Worm (Caenorhabditis elegans) whole organism, dauer: ENCODE results near the gene Y76A2B.4.

ENCODE experiments used
- unc-62 ChIP-seq: sonication (generic microtip); optimal IDR thresholded peaks from 2 replicates; lab custom pipeline; 2017; ENCODE audit warnings: missing biosample characterization, missing genetic modification reagents, missing genetic modification characterization

Y76A2B.4 gene

DNA sequence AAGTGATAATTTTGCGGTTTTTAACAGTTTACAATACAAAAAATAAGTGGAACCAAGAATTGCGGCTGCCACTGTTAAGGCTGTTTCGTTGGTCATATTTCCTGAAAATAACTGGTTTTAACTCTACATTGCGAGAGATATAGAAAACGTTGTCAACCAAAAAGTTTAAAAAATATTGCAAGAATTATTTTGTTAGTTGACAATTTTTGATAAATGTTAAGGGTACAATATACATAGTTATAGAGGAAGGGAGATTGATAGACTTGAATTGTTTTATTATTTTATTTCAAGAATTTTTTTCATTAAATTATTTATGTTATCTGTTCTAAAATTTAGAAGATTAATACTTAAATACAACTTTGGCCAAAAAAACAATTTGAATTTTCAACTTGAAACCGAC, 3.1 kb downstream of the Y76A2B.4 start, which contains the start of gene acs-5:
acs-5 (minus strand) TSS at position 101 of the 400 bp plus-strand sequence.
- no peak for TF ChIP-seq unc-62

- no peak for TF ChIP-seq unc-62
These were observed 4.1 kb downstream of the Y76A2B.4 start for ce11 chrIII:13542458-13542857.

DNA sequence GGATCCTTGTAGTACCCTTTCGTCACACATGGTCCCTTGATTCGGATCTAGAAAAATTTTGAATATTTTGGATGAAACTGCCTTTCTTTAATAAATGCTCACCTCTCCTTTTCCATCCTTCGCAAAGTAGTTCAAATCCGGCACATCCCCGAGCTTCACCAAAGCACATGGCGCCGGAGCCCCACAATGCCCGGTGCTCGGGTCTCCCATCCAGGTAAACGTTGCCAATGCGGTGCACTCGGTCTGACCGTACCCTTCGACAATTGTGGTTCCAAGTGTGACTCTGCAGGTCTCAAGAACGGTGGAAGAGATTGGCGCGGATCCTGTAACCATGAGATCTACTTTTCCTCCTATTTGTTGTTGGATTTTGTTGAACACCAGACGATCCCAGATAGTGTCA, 5.8 kb downstream of the Y76A2B.4 start:
- TF ChIP-seq unc-62, result no peak

DNA sequence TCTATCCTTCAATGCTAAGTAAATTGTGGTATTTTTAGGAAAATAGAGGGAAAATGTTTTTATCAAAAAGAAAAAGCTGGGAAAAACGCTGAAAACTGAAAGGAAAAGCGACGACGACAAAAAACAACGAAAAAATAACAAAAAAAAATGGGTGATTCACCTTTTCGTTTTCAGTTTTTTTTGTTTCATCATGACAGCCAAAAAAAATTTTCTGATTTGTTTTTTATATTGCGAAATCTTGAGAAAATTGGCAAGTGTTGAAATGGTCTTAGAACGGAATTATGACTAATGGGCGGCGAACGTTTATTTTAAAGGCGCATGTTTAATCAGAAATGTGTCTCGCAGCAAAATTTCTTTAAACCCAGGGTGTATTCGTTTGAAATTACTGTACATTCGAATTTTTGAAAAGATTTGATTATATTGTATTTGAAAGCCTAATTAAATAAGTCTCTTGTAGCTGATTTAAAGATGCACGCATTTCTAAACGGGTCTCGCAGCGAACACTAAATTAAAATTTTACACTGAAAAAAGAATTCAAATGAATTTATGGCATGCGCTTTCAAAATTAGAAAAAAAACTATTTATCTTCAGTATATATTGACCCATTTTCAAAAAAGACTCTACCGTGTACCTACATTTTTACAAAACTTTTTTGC, 10.7 kb downstream of the Y76A2B.4 start:
- no peak for TF ChIP-seq unc-62

DNA sequence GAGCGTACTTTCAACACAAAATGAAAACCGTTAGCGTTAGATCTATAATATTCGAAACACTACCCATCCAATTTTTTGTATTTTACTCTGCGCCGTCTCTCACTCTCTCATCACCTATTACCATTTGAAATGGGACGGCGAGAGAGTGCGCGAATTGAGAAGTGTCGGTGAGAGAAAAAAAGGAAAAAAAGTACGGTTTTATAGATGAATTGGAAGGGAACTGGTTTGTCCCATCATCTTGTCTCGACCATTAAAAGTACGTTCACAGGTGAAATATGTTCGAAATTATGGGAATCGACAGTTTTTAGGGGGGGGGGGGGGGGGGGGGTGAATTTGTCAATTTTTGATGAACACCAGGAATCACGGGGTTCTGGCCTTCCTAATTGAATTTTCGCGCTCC, 11.9 kb downstream of the Y76A2B.4 start:
- TF ChIP-seq unc-62, result no peak

DNA sequence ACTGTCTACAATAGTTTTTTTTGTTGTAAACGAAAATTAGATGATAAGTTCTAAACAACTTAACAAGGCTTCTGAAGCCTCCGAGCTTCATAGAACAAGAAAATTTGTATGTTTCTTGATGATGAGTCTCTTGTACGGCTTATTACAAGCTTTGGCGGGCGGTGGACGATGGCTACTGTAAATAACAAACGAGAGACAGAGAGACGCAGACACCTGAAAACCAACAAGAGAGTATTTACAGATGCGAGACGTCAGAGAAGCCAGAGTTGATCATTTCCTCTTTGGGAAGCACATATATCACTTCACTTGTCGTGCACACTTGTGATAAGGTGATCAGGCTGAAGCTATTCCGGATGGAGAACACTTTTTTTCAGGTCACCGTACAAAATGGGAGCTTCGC, 15.7 kb downstream of the Y76A2B.4 start:
- TF ChIP-seq unc-62, result no peak

DNA sequence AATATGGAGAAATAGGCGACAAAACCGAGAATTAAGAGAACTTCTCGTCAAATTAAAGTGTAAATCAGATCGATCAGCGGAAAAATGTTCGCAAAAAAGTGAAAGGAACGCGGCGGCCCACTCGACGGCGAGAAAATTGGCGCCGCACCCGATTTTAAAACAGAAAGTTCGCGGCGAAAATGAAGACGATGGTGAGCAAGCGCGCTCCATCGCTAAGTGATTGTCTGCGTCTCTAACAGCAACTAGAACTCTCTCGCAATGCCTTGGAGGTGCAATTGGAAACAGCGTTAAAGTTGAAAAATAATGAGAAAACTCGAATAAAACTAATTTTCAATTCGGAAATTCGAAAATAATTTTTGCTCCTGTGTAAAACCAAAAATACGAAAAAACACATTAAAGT, 16.6 kb downstream of the Y76A2B.4 start:
- no peak for TF ChIP-seq unc-62

- TF ChIP-seq unc-62, result no peak
These were observed 17.9 kb downstream of the Y76A2B.4 start for ce11 chrIII:13528513-13529249.

DNA sequence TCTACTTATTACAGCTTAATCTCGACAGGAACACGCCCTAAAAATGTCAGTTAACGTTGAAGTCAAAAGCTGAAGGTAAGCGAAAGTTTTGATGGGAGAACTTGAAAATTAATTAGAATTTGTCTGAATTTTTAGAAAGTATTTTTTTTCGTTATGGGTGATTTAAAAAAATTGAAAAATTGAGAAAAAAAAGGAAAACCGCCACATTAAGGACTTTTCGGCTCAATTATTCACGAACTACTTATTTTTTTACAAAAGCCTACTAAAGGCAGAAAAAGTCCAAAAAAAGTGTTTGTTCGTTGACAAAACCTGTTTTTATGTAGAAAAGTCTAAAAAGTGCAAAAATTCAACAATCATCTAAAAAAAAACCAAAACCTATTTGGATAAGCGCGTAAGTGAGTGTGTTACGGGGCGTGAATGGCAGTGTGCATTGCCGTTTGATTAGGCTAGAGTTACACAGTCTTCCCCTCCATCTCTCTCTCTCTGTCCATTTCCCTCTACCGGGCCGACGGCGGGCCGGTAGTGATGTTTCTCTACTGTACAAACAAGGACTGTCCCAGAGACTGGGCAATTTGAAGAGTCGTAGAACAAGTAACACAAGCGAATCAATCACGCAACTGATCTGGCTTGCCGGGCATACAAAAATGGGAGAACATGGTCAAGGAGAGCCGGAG, 19.0 kb downstream of the Y76A2B.4 start, which contains the start of gene lron-13:
lron-13 (plus strand) TSS at position 15 of the 674 bp plus-strand sequence.
- no peak for TF ChIP-seq unc-62

ce11 chrIII:13526702-13527101, 19.9 kb downstream of the Y76A2B.4 start:
- no peak for TF ChIP-seq unc-62

DNA sequence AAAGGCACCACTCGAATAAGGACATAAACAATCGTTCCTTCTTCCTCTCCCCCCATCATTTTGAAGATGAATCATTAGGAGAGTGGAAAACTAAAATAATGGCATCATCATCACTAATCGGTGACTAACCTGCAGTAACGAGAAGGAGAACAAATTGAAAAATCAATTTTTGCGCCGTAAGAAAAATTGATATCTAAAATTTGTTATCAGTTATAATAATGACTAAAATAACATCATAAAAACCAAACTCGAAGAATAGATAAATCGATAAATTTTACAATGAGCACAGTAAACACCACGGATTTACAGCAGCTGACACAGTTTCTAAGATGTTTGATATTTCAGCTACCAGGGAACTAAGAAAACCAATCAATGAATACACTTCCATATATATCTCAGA, 20.4 kb downstream of the Y76A2B.4 start:
- no peak for TF ChIP-seq unc-62

- no peak for TF ChIP-seq unc-62
These were observed 21.3 kb downstream of the Y76A2B.4 start for ce11 chrIII:13525118-13525839.

DNA sequence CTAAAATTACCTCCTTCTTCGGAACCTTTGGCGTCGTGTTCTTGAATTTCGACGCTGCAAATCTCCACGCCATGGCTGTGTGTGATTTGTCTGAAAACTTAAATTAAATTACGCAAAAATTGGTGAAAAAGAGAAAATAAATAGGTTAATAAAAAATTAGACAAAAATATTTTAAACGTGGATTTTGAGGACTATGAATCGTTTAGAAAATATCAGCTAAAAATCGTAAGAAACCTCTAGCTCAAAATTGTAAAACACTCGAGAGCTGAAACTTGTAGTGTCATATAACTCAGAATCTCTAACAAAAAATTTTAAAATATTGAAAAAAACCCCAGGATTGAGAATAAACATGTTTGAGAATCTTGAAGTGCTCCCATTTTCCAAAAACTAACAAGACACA, 22.6 kb downstream of the Y76A2B.4 start, which contains the start of gene pod-1:
pod-1 (minus strand) TSS at position 101 of the 400 bp plus-strand sequence.
- TF ChIP-seq unc-62, result no peak

ce11 chrIII:13518437-13518836, 28.1 kb downstream of the Y76A2B.4 start:
- TF ChIP-seq unc-62, result no peak

DNA sequence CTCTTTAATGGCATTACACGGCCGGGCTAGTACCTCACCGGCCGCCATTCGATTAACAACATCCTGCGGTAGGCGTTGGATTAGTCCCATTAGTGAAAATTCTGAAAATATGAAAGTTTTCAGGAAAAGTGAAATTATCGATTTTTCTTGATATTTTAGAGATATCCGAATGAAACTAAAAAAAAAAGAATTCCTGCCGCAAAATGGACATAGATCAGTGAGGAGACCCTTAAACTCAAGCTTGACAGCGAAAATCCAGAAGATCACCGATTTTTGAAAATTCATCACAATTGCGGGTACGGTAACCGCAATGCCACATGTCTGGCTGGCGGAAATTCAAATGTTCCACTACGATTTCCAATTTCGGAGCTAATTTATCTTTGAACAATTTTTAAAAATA, 32.1 kb downstream of the Y76A2B.4 start, which contains the start of gene mlh-1:
mlh-1 (minus strand) TSS at position 101 of the 400 bp plus-strand sequence.
- no peak for TF ChIP-seq unc-62

ce11 chrIII:13510753-13511152, 35.8 kb downstream of the Y76A2B.4 start:
- TF ChIP-seq unc-62, result no peak

ce11 chrIII:13505718-13506117, 40.9 kb downstream of the Y76A2B.4 start, which contains the start of gene T28A8.3:
TSS of gene T28A8.3 (plus strand) at chrIII:13506018.
- no peak for TF ChIP-seq unc-62
